Worm (Caenorhabditis elegans): Measurements from ENCODE around the gene lipl-5.

ce11 chrV:428844-429243, 43.3 kb downstream of the lipl-5 start, which contains the start of gene B0554.4:
- TF ChIP-seq nhr-12 (tag; optimal IDR thresholded peaks at IDR 0.05) (no peak), sptf-1 (tag; optimal IDR thresholded peaks at IDR 0.05) (no peak), pha-4 (tag; optimal IDR thresholded peaks at IDR 0.05) (no peak), unc-62 (GFP tag; optimal IDR thresholded peaks at IDR 0.05) (no peak)

Measured in whole organism, mixed stage, embryonic.